Worm (Caenorhabditis elegans): Measurements from ENCODE around the gene ttr-22.

Gene ttr-22

ce11 chrV:12199474-12199873 lies 41.8 kb upstream of the ttr-22 start:
- TF ChIP-seq gei-8 (GFP tag; optimal IDR thresholded peaks at IDR 0.05) (no peak), madf-5 (GFP tag; IDR thresholded peaks at IDR 0.05) (no peak), F10B5.3 (tag; optimal IDR thresholded peaks at IDR 0.05) (no peak), F49E8.2 (tag; optimal IDR thresholded peaks at IDR 0.05; ENCODE audit: borderline replicate concordance) (no peak), lin-38 (GFP tag; IDR thresholded peaks at IDR 0.05) (no peak), aha-1 (tag) (no peak), hlh-11 (tag; optimal IDR thresholded peaks at IDR 0.05) (peak; percentile 72), mdl-1 (tag; optimal IDR thresholded peaks at IDR 0.05) (peak in 1 of 2 experiments; percentile 57), zfp-3 (GFP tag; conservative IDR thresholded peaks at IDR 0.05) (no peak), mep-1 (tag; optimal IDR thresholded peaks at IDR 0.05) (no peak), nhr-28 (tag; optimal IDR thresholded peaks at IDR 0.05) (peak; percentile 63), nhr-41 (GFP tag; IDR thresholded peaks at IDR 0.05) (no peak), nhr-48 (tag; optimal IDR thresholded peaks at IDR 0.05) (peak; percentile 60), mxl-3 (GFP tag; optimal IDR thresholded peaks at IDR 0.05) (peak; percentile 77), php-3 (GFP tag; IDR thresholded peaks at IDR 0.05) (0 out of 2 replicates have a peak, but pooled peaks have one; percentile 14), duxl-1 (tag; optimal IDR thresholded peaks at IDR 0.05; ENCODE audit: poor library complexity) (no peak), dmd-6 (GFP tag; IDR thresholded peaks at IDR 0.05) (no peak), hlh-30 (tag; optimal IDR thresholded peaks at IDR 0.05; ENCODE audit: insufficient read depth) (peak; percentile 34), nhr-102 (tag; optimal IDR thresholded peaks at IDR 0.05) (no peak), lsy-2 (tag; optimal IDR thresholded peaks at IDR 0.05) (peak in 1 of 2 experiments; percentile 4), spr-1 (tag; optimal IDR thresholded peaks at IDR 0.05) (no peak), ama-1 (optimal IDR thresholded peaks at IDR 0.05) (no peak)

- TF ChIP-seq daf-16 (GFP tag; optimal IDR thresholded peaks at IDR 0.05) (peak in 1 of 2 experiments; percentile 65), daf-16 (tag; optimal IDR thresholded peaks at IDR 0.05) (no peak), unc-62 (GFP tag; optimal IDR thresholded peaks at IDR 0.05 in 1 of 2) (peak in 1 of 2 experiments; percentile 58), unc-62 (tag; optimal IDR thresholded peaks at IDR 0.05) (no peak), unc-130 (GFP tag; optimal IDR thresholded peaks at IDR 0.05) (no peak), pqm-1 (tag; optimal IDR thresholded peaks at IDR 0.05) (peak; percentile 3), dmd-6 (GFP tag; IDR thresholded peaks at IDR 0.05) (peak; percentile 87), lin-38 (GFP tag; IDR thresholded peaks at IDR 0.05) (no peak), snpc-4 (tag; optimal IDR thresholded peaks at IDR 0.05) (no peak), dve-1 (tag; optimal IDR thresholded peaks at IDR 0.05; ENCODE audit: insufficient read depth) (peak; percentile 15)
Measured at ce11 chrV:12208678-12209077, 32.5 kb upstream of the ttr-22 start.

ce11 chrV:12209951-12210350 lies 31.3 kb upstream of the ttr-22 start:
- TF ChIP-seq F10B5.3 (tag; optimal IDR thresholded peaks at IDR 0.05) = no peak
- no peak for TF ChIP-seq mxl-2 (GFP tag; conservative IDR thresholded peaks at IDR 0.05)
- no peak for TF ChIP-seq nhr-42 (GFP tag; IDR thresholded peaks at IDR 0.05)
- TF ChIP-seq lin-29 (GFP tag; IDR thresholded peaks at IDR 0.05) = no peak
- TF ChIP-seq ceh-20 (GFP tag; IDR thresholded peaks at IDR 0.05) = no peak
- TF ChIP-seq nhr-28 (tag; optimal IDR thresholded peaks at IDR 0.05) = no peak
- TF ChIP-seq sdz-12 (GFP tag; optimal IDR thresholded peaks at IDR 0.05) = no peak
- peak; percentile 34 for TF ChIP-seq ces-1 (GFP tag; optimal IDR thresholded peaks at IDR 0.05)

- TF ChIP-seq gei-8 (GFP tag; optimal IDR thresholded peaks at IDR 0.05) (no peak), ces-1 (GFP tag; optimal IDR thresholded peaks at IDR 0.05) (peak; percentile 21), aha-1 (tag) (peak; percentile 78), pqm-1 (tag; optimal IDR thresholded peaks at IDR 0.05) (no peak)
Measured at ce11 chrV:12211090-12211489, 30.1 kb upstream of the ttr-22 start.

Measured in whole organism, L4 larva.